Worm (Caenorhabditis elegans): Measurements from ENCODE around the gene Y37H2A.12.

- TF ChIP-seq aly-2 (tag; optimal IDR thresholded peaks at IDR 0.05) (no peak), mdl-1 (tag; optimal IDR thresholded peaks at IDR 0.05) (no peak), ztf-11 (tag; optimal IDR thresholded peaks at IDR 0.05) (no peak), ama-1 (optimal IDR thresholded peaks at IDR 0.05) (no peak), ceh-88 (GFP tag; IDR thresholded peaks at IDR 0.05) (no peak)
Measured at ce11 chrV:18171568-18171967, 40.6 kb upstream of the Y37H2A.12 start, which contains the start of gene C14A6.8.
